Worm (Caenorhabditis elegans): Measurements from ENCODE around the gene fipr-4.
A peak's percentile ranks its signal among the peaks of the same experiment; 100 is the strongest.

Gene fipr-4

ce11 chrV:10227333-10227732 lies 927 bp downstream of the fipr-4 start, which contains the start of gene ttr-19:
ttr-19 (minus strand) TSS chrV:10227433.
- no peak for TF ChIP-seq ceh-58 (GFP tag; IDR thresholded peaks at IDR 0.05)
- no peak for TF ChIP-seq K12H6.12 (tag; optimal IDR thresholded peaks at IDR 0.05)
- no peak for TF ChIP-seq ekl-4 (GFP tag; IDR thresholded peaks at IDR 0.05)
- TF ChIP-seq B0261.1 (tag; optimal IDR thresholded peaks at IDR 0.05): no peak
- TF ChIP-seq akir-1 (GFP tag; optimal IDR thresholded peaks at IDR 0.05): no peak
- TF ChIP-seq C06A6.2 (GFP tag; conservative IDR thresholded peaks at IDR 0.05): no peak
- no peak for TF ChIP-seq Y53F4B.3 (GFP tag; IDR thresholded peaks at IDR 0.05)
- TF ChIP-seq ztf-3 (GFP tag; optimal IDR thresholded peaks at IDR 0.05): no peak

ce11 chrV:10225610-10226009 lies 2.6 kb downstream of the fipr-4 start, which contains the start of gene daf-36:
daf-36 (minus strand) TSS chrV:10225710.
- TF ChIP-seq rcor-1 (GFP tag; IDR thresholded peaks at IDR 0.05) (no peak), nhr-80 (tag; optimal IDR thresholded peaks at IDR 0.05) (peak; percentile 45), lin-40 (tag; optimal IDR thresholded peaks at IDR 0.05) (no peak), dpl-1 (GFP tag; optimal IDR thresholded peaks at IDR 0.05) (no peak)

ce11 chrV:10224619-10225018 lies 3.6 kb downstream of the fipr-4 start:
- TF ChIP-seq tbp1 (GFP tag; optimal IDR thresholded peaks at IDR 0.05): no peak
- no peak for TF ChIP-seq ceh-40 (GFP tag; IDR thresholded peaks at IDR 0.05)
- TF ChIP-seq fkh-3 (tag; optimal IDR thresholded peaks at IDR 0.05): no peak
- peak; percentile 62 for TF ChIP-seq nhr-80 (tag; optimal IDR thresholded peaks at IDR 0.05)

DNA sequence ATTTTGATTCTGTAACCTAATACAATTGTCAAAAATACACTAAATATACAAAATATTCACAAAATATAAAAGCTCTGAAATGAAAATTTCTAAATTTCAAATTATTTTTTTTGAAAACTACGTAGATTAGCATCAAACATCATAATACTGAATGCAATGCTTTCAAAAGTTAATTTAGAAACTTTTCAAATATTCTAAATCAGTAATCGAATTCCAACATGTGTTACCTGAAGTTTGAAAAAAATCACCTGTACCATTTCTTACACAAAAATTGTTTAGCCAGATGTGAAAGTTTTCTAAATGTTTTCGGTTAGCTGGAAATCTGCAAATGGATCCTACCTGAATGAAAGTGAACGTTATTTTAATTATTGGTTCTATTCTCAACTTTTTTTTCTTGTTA lies 6.3 kb downstream of the fipr-4 start, which contains the start of gene C12D8.20:
C12D8.20 (plus strand) TSS at position 301 of the 400 bp plus-strand sequence.
- TF ChIP-seq let-526 (GFP tag; IDR thresholded peaks at IDR 0.05) (no peak), atf-7 (tag; optimal IDR thresholded peaks at IDR 0.05) (no peak), lin-35 (GFP tag; optimal IDR thresholded peaks at IDR 0.05) (no peak), pha-4 (tag; optimal IDR thresholded peaks at IDR 0.05) (no peak), egl-18 (GFP tag; IDR thresholded peaks at IDR 0.05) (no peak), snpc-3.4 (tag; optimal IDR thresholded peaks at IDR 0.05) (no peak), pbrm-1 (GFP tag; IDR thresholded peaks at IDR 0.05) (no peak), madf-8 (GFP tag; conservative IDR thresholded peaks at IDR 0.05) (no peak), unc-62 (GFP tag; optimal IDR thresholded peaks at IDR 0.05) (no peak), snpc-1.1 (tag; optimal IDR thresholded peaks at IDR 0.05; ENCODE audit: insufficient read depth) (no peak), madf-6 (GFP tag; IDR thresholded peaks at IDR 0.05) (no peak), ceh-91 (GFP tag; IDR thresholded peaks at IDR 0.05) (no peak), sptf-2 (GFP tag; optimal IDR thresholded peaks at IDR 0.05) (no peak), attf-5 (GFP tag; optimal IDR thresholded peaks at IDR 0.05) (no peak), rcor-1 (GFP tag; IDR thresholded peaks at IDR 0.05) (no peak), dpff-1 (tag; optimal IDR thresholded peaks at IDR 0.05) (no peak), ztf-28 (GFP tag; IDR thresholded peaks at IDR 0.05) (no peak), die-1 (tag; optimal IDR thresholded peaks at IDR 0.05) (no peak)

DNA sequence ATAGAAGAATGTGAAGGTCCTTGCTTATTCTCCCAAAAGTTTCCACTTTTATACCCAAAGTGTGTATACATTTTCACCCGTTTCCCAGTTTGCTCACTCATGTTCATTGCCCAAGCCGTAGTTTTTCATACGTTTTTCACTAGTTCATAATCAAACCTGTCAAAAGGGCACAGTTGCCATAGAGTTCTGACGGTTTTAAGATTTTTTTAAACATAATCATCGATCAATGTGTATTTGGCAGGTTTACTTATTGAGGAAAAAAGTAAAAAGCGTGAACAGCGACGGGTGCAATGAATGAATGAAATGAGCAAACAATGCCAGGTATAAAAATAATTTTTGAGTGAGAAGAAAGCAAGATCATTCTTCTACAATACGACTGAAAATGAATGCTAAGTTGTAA lies 6.9 kb downstream of the fipr-4 start, which contains the start of the genes fipr-5 and fipr-9:
fipr-5 (minus strand) TSS at position 101 of the 400 bp plus-strand sequence.
fipr-9 (plus strand) TSS at position 346 of the 400 bp plus-strand sequence.
- TF ChIP-seq mel-28 (tag; optimal IDR thresholded peaks at IDR 0.05; ENCODE audit: borderline replicate concordance): no peak
- no peak for TF ChIP-seq B0019.2 (GFP tag; conservative IDR thresholded peaks at IDR 0.05)
- no peak for TF ChIP-seq xnd-1 (tag; optimal IDR thresholded peaks at IDR 0.05)
- TF ChIP-seq Y53G8AR.9 (GFP tag; conservative IDR thresholded peaks at IDR 0.05): no peak

Data from whole organism, young adult.